Worm (Caenorhabditis elegans) whole organism, early embryonic: ENCODE data around the gene gpa-6.

ENCODE experiments used
- B0310.2 ChIP-seq: sonication (generic microtip); optimal IDR thresholded peaks from 2 replicates; lab custom pipeline; 2016; ENCODE audit warnings: mild to moderate bottlenecking, missing genetic modification characterization, missing compliant biosample characterization
- F13C5.2 ChIP-seq: sonication (generic microtip); optimal IDR thresholded peaks from 2 replicates; lab custom pipeline; 2017; ENCODE audit warnings: mild to moderate bottlenecking, missing genetic modification characterization, inconsistent platforms, missing compliant biosample characterization
- aly-1 ChIP-seq: sonication (generic microtip); optimal IDR thresholded peaks from 2 replicates; lab custom pipeline; 2016; ENCODE audit warnings: missing genetic modification characterization, missing compliant biosample characterization
- ama-1 ChIP-seq: fragments of 150-350 bp; optimal IDR thresholded peaks from 2 replicates; lab custom pipeline; 2014
- ceh-13 ChIP-seq: fragments of 200-800 bp; sonication (Bioruptor generic); optimal IDR thresholded peaks from 2 replicates; lab custom pipeline; 2018; ENCODE audit warnings: mild to moderate bottlenecking, missing genetic modification characterization, missing compliant biosample characterization
- ceh-36 ChIP-seq: sonication (generic microtip); optimal IDR thresholded peaks from 2 replicates; lab custom pipeline; 2016; ENCODE audit warnings: missing genetic modification characterization, inconsistent platforms, missing compliant biosample characterization
- ets-7 ChIP-seq: sonication (generic microtip); optimal IDR thresholded peaks from 2 replicates; lab custom pipeline; 2016; ENCODE audit warnings: missing genotype, missing genetic modification characterization, missing compliant biosample characterization
- flt-1 ChIP-seq: fragments of 200-800 bp; sonication (Bioruptor generic); IDR thresholded peaks from 2 replicates; pipeline ENCODE4 v1.3.6; 2022; ENCODE audit warnings: missing genetic modification characterization, missing compliant biosample characterization
- hmbx-1 ChIP-seq: sonication (generic microtip); optimal IDR thresholded peaks from 2 replicates; lab custom pipeline; 2016; ENCODE audit warnings: mild to moderate bottlenecking, missing genetic modification characterization, missing compliant biosample characterization
- hmg-4 ChIP-seq: fragments of 200-800 bp; sonication (Bioruptor generic); optimal IDR thresholded peaks from 2 replicates; lab custom pipeline; 2018; ENCODE audit warnings: mild to moderate bottlenecking, missing genetic modification characterization, missing compliant biosample characterization
- hnd-1 ChIP-seq: sonication (generic microtip); optimal IDR thresholded peaks from 2 replicates; lab custom pipeline; 2016; ENCODE audit warnings: missing genetic modification characterization, missing compliant biosample characterization
- pes-1 ChIP-seq: fragments of 200-800 bp; sonication (Bioruptor generic); IDR thresholded peaks from 2 replicates; pipeline ENCODE4 v1.3.6; 2022; ENCODE audit warnings: missing genetic modification reagents, missing genetic modification characterization, missing compliant biosample characterization
- scrt-1 ChIP-seq: fragments of 200-800 bp; sonication (Bioruptor generic); IDR thresholded peaks from 2 replicates; pipeline ENCODE4 v1.3.6; 2022; ENCODE audit warnings: missing genetic modification characterization, missing compliant biosample characterization
- sea-1 ChIP-seq: fragments of 200-800 bp; sonication (Bioruptor generic); conservative IDR thresholded peaks from 2 replicates; pipeline ENCODE4 v1.3.6; 2022; ENCODE audit warnings: missing genetic modification characterization, missing compliant biosample characterization
- tbx-11 ChIP-seq: fragments of 200-800 bp; sonication (Bioruptor generic); IDR thresholded peaks from 2 replicates; pipeline ENCODE4 v1.3.6; 2022; ENCODE audit warnings: missing genetic modification characterization, missing compliant biosample characterization
- tbx-37 ChIP-seq: fragments of 200-800 bp; sonication (Bioruptor generic); conservative IDR thresholded peaks from 2 replicates; pipeline ENCODE4 v1.3.6; 2022; ENCODE audit warnings: missing genetic modification reagents, missing genetic modification characterization, missing compliant biosample characterization
- tra-4 ChIP-seq: sonication (generic microtip); optimal IDR thresholded peaks from 2 replicates; lab custom pipeline; 2017; ENCODE audit warnings: missing genetic modification characterization, missing compliant biosample characterization

The gpa-6 gene

DNA sequence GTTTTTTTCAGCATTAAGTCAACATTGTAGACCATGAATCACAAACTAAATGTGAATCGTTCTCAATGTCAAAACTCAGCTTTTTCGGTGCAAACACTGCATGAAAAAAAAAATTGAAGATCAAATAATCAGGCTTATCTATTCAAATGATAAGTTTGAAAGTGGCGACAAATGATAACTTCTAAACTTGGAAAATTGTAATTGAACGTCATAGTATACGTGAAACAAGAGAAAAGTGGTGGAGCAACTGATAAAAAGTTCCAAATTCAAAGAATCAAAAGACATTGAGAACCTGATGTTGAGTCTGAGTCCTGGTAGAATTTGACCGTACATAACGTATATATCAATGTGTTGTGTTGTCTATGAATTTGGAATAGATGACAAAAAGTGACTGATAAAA is 27.8 kb upstream of the gpa-6 start:
- TF ChIP-seq tbx-37 (no peak), hnd-1 (tag; lab: Kevin White, UChicago) (no peak), sea-1 (GFP tag; lab: Robert Waterston, UW) (no peak), ceh-36 (no peak), hmbx-1 (tag; lab: Kevin White, UChicago) (no peak), aly-1 (tag; lab: Kevin White, UChicago) (no peak), hmg-4 (GFP tag; lab: Kevin White, UChicago) (no peak), ceh-13 (GFP tag; lab: Kevin White, UChicago) (no peak)

DNA sequence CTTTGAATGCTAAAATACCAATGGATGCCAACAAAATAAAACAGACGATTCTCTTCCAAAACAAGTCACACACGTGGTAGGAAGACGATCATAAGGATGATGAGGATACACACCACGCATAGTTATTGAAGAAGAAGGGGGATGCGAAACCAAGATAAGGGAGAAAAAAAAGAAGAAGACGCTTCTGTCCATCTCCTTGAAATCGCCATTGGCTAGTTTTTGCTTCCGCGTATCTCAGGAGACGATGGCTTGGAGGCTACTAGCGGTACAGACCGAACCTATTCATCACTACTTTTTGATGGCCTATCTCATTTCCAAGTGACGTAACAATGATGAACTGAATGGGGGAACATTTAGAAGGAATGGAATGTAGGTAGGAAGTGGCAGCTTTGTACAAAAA is 26.7 kb upstream of the gpa-6 start:
- TF ChIP-seq ceh-36 (no peak), scrt-1 (GFP tag; lab: Robert Waterston, UW) (no peak), tra-4 (tag; lab: Kevin White, UChicago) (no peak), hmbx-1 (tag; lab: Kevin White, UChicago) (no peak), F13C5.2 (tag; lab: Kevin White, UChicago) (no peak), B0310.2 (tag; lab: Kevin White, UChicago) (no peak), sea-1 (GFP tag; lab: Robert Waterston, UW) (no peak), tbx-37 (no peak), ets-7 (tag; lab: Kevin White, UChicago) (no peak), hnd-1 (tag; lab: Kevin White, UChicago) (no peak), ceh-13 (GFP tag; lab: Kevin White, UChicago) (no peak), tbx-11 (GFP tag; lab: Robert Waterston, UW) (no peak), ama-1 (lab: Kevin White, UChicago) (no peak), aly-1 (tag; lab: Kevin White, UChicago) (no peak), flt-1 (GFP tag; lab: Robert Waterston, UW) (no peak), hmg-4 (GFP tag; lab: Kevin White, UChicago) (no peak), pes-1 (GFP tag; lab: Robert Waterston, UW) (no peak)

DNA sequence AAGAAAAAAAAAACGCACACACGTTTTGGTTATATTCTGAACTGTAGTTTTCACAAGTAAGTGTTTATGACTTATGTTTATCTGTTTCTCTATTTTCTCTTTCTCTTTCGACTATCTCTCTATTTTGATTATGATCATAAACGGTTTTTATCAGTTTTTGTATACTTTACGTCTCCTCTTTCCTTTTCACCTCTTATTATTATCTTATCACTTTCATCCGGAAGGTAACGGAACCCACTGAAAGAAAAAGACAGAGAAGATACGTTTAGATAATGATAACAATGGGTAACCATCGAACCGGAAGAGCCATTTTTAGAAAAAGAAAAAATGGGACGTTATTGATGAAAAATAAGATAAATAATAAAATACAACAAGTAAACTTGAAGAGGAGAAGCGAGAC is 25.3 kb upstream of the gpa-6 start:
- no peak for TF ChIP-seq pes-1 (GFP tag; lab: Robert Waterston, UW)

DNA sequence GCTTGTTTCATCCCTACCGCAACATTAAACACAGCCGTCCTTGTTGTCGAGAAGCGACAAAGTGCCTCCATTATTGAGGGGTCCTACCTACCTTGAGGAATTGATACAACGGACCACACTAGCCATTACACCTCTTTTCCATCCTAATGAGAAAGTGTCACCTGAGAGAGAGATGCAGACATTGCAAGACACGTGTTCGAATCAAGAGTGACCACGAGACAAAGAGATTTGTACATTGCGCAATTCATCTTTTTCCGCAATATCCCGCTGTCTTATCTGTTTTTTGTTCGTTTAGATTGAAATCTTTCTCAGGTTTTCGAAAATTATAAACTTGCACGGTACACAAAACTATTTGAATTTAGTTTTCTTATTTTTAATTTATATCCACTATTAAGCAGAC is 21.9 kb upstream of the gpa-6 start:
- no peak for TF ChIP-seq hnd-1 (tag; lab: Kevin White, UChicago)
- no peak for TF ChIP-seq tbx-37
- no peak for TF ChIP-seq ama-1 (lab: Kevin White, UChicago)
- TF ChIP-seq ceh-13 (GFP tag; lab: Kevin White, UChicago): no peak
- TF ChIP-seq flt-1 (GFP tag; lab: Robert Waterston, UW): no peak
- no peak for TF ChIP-seq F13C5.2 (tag; lab: Kevin White, UChicago)
- no peak for TF ChIP-seq pes-1 (GFP tag; lab: Robert Waterston, UW)
- TF ChIP-seq ets-7 (tag; lab: Kevin White, UChicago): no peak
- TF ChIP-seq B0310.2 (tag; lab: Kevin White, UChicago): no peak
- no peak for TF ChIP-seq tra-4 (tag; lab: Kevin White, UChicago)
- no peak for TF ChIP-seq tbx-11 (GFP tag; lab: Robert Waterston, UW)
- no peak for TF ChIP-seq ceh-36
- TF ChIP-seq scrt-1 (GFP tag; lab: Robert Waterston, UW): no peak
- no peak for TF ChIP-seq sea-1 (GFP tag; lab: Robert Waterston, UW)
- TF ChIP-seq hmbx-1 (tag; lab: Kevin White, UChicago): no peak
- TF ChIP-seq hmg-4 (GFP tag; lab: Kevin White, UChicago): no peak
- no peak for TF ChIP-seq aly-1 (tag; lab: Kevin White, UChicago)

DNA sequence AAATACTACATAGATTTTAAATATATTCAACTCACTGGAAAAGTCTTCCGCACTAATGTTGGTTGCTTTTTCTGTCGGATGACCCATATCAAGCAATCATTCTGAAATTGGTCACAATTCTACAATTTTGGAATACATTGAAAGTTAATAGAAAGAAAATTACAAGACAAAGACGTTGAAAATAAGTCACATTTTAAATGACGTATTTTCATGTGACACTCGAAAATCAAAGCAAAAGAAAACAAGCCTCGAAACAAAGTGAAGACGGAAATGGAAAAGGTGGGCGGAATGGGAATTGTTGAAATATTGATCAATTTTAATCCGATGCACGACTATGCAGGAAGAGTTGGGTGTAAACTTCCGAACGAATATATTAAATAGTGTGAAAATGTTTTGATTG is 21.0 kb upstream of the gpa-6 start, which contains the start of gene mob-2:
Gene mob-2 (minus strand): TSS at position 101 of the 400 bp plus-strand sequence.
- TF ChIP-seq hmg-4 (GFP tag; lab: Kevin White, UChicago) (no peak), F13C5.2 (tag; lab: Kevin White, UChicago) (no peak), B0310.2 (tag; lab: Kevin White, UChicago) (no peak), ama-1 (lab: Kevin White, UChicago) (no peak), sea-1 (GFP tag; lab: Robert Waterston, UW) (no peak), aly-1 (tag; lab: Kevin White, UChicago) (no peak), ets-7 (tag; lab: Kevin White, UChicago) (no peak), pes-1 (GFP tag; lab: Robert Waterston, UW) (no peak), scrt-1 (GFP tag; lab: Robert Waterston, UW) (no peak)

DNA sequence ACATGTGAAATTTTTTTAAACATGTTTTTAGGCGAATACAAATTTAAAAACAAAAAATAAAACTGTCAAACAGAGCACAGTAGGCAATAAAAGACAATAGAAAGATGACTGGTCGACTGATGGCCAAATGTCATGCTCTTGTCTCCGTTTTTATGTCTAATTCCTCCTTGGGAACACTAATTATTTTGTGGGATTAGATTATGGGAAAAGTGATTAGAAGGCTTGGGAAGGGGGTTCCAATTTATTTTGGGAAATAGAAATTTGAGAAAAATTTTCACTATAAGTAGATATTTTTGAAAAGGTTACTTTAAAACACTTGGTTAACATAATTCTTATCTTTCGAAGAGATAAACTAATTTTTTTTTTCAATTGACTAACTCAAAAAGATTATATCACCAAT is 20.2 kb upstream of the gpa-6 start:
- TF ChIP-seq ets-7 (tag; lab: Kevin White, UChicago) (no peak), hmg-4 (GFP tag; lab: Kevin White, UChicago) (no peak), hnd-1 (tag; lab: Kevin White, UChicago) (no peak), aly-1 (tag; lab: Kevin White, UChicago) (no peak), hmbx-1 (tag; lab: Kevin White, UChicago) (no peak), sea-1 (GFP tag; lab: Robert Waterston, UW) (no peak), scrt-1 (GFP tag; lab: Robert Waterston, UW) (no peak), tbx-37 (no peak), ceh-13 (GFP tag; lab: Kevin White, UChicago) (no peak), ama-1 (lab: Kevin White, UChicago) (no peak), tbx-11 (GFP tag; lab: Robert Waterston, UW) (no peak), tra-4 (tag; lab: Kevin White, UChicago) (no peak), ceh-36 (no peak), pes-1 (GFP tag; lab: Robert Waterston, UW) (no peak), flt-1 (GFP tag; lab: Robert Waterston, UW) (no peak), B0310.2 (tag; lab: Kevin White, UChicago) (no peak), F13C5.2 (tag; lab: Kevin White, UChicago) (no peak)

DNA sequence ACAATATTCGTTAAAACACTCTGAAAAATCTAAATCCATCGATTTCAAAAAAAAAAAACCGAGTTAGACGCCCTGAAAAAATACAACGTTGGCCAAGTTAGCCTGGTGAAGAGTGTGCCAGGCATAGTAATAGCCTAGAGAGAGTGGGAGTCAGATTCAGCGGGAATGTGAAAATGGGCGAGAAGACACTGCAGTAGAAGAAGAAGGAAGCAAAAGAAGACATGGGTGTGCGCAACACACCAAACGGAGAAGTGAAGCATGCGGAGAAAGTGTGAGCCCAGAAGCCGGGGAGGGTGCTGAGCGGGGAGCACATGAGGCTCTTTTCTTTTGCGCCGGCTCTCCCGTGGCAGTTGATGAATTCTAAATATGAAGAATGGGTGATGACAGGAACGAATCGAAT is 19.8 kb upstream of the gpa-6 start:
- TF ChIP-seq ceh-13 (GFP tag; lab: Kevin White, UChicago): no peak
- TF ChIP-seq F13C5.2 (tag; lab: Kevin White, UChicago): peak; percentile 18
